Worm (Caenorhabditis elegans) whole organism, young adult: ENCODE results near the gene dnj-3.

Experiments used
- B0019.2 ChIP-seq: fragments of 200-800 bp; sonication (Bioruptor generic); conservative IDR thresholded peaks from 2 replicates; pipeline ENCODE4 v1.3.6; 2022; ENCODE audit warnings: missing genetic modification reagents, missing genetic modification characterization, missing compliant biosample characterization
- C06A6.2 ChIP-seq: fragments of 200-800 bp; sonication (Bioruptor generic); conservative IDR thresholded peaks from 2 replicates; pipeline ENCODE4 v1.3.6; 2022; ENCODE audit warnings: missing genetic modification characterization, missing compliant biosample characterization
- C17E4.6 ChIP-seq: fragments of 200-800 bp; sonication (Bioruptor generic); IDR thresholded peaks from 2 replicates; pipeline ENCODE4 v1.3.6; 2022; ENCODE audit warnings: missing genetic modification reagents, missing genetic modification characterization, missing compliant biosample characterization
- F10E7.11 ChIP-seq: sonication (generic microtip); optimal IDR thresholded peaks from 2 replicates; lab custom pipeline; 2017; ENCODE audit warnings: mild to moderate bottlenecking, missing genetic modification characterization, moderate library complexity, missing compliant biosample characterization
- F33H1.4 ChIP-seq: fragments of 200-800 bp; sonication (Bioruptor generic); IDR thresholded peaks from 2 replicates; pipeline ENCODE4 v1.3.6; 2022; ENCODE audit warnings: missing genetic modification reagents, missing genetic modification characterization, missing compliant biosample characterization
- F37B4.10 ChIP-seq: fragments of 200-800 bp; sonication (Bioruptor generic); IDR thresholded peaks from 2 replicates; pipeline ENCODE4 v1.3.6; 2022; ENCODE audit warnings: missing genetic modification characterization, missing compliant biosample characterization
- F55B11.4 ChIP-seq: sonication (generic microtip); optimal IDR thresholded peaks from 2 replicates; lab custom pipeline; 2016; ENCODE audit warnings: missing compliant biosample characterization, missing genetic modification characterization, borderline replicate concordance; ENCODE audit not compliant: insufficient read depth
- F57C9.4 ChIP-seq: sonication (generic microtip); optimal IDR thresholded peaks from 2 replicates; lab custom pipeline; 2017; ENCODE audit warnings: mild to moderate bottlenecking, missing genetic modification characterization, missing compliant biosample characterization
- K11D2.4 ChIP-seq: fragments of 200-800 bp; sonication (Bioruptor generic); IDR thresholded peaks from 2 replicates; pipeline ENCODE4 v1.3.6; 2022; ENCODE audit warnings: missing genetic modification reagents, missing genetic modification characterization, missing compliant biosample characterization
- Y67H2A.10 ChIP-seq: fragments of 200-800 bp; sonication (Bioruptor generic); conservative IDR thresholded peaks from 2 replicates; pipeline ENCODE4 v1.3.6; 2022; ENCODE audit warnings: missing genetic modification reagents, missing genetic modification characterization, missing compliant biosample characterization
- Y95B8A.8 ChIP-seq: fragments of 200-800 bp; sonication (Bioruptor generic); IDR thresholded peaks from 2 replicates; pipeline ENCODE4 v1.3.6; 2022; ENCODE audit warnings: missing genetic modification reagents, missing genetic modification characterization, missing compliant biosample characterization
- akir-1 ChIP-seq: fragments of 200-800 bp; sonication (Bioruptor generic); optimal IDR thresholded peaks from 2 replicates; lab custom pipeline; 2018; ENCODE audit warnings: mild to moderate bottlenecking, missing genetic modification characterization, moderate library complexity, missing compliant biosample characterization
- ama-1 ChIP-seq, 3 experiments: fragments of 150-350 bp in 1 of 3; sonication (generic microtip) in 2 of 3; optimal IDR thresholded peaks; 2 replicates each; lab custom pipeline; 2014 to 2018; ENCODE audit warnings: missing biosample characterization in 2 of 3, missing genetic modification characterization in 2 of 3, missing genetic modification reagents in 2 of 3
- attf-6 ChIP-seq: fragments of 200-800 bp; sonication (Bioruptor generic); IDR thresholded peaks from 2 replicates; pipeline ENCODE4 v1.3.6; 2022; ENCODE audit warnings: missing genetic modification reagents, missing genetic modification characterization, missing compliant biosample characterization
- bed-1 ChIP-seq: fragments of 200-800 bp; sonication (Bioruptor generic); IDR thresholded peaks from 2 replicates; pipeline ENCODE4 v1.3.6; 2022; ENCODE audit warnings: missing genetic modification reagents, missing genetic modification characterization, missing compliant biosample characterization
- ceh-40 ChIP-seq: fragments of 200-800 bp; sonication (Bioruptor generic); IDR thresholded peaks from 2 replicates; pipeline ENCODE4 v1.3.6; 2022; ENCODE audit warnings: missing genetic modification characterization, missing compliant biosample characterization
- chd-7 ChIP-seq: sonication (generic microtip); optimal IDR thresholded peaks from 2 replicates; lab custom pipeline; 2016; ENCODE audit warnings: mild to moderate bottlenecking, missing genetic modification characterization, moderate library complexity, missing compliant biosample characterization
- die-1 ChIP-seq: sonication (generic microtip); optimal IDR thresholded peaks from 2 replicates; lab custom pipeline; 2016; ENCODE audit warnings: missing genotype, mild to moderate bottlenecking, missing genetic modification characterization, missing compliant biosample characterization
- dox-1 ChIP-seq: fragments of 200-800 bp; sonication (Bioruptor generic); IDR thresholded peaks from 2 replicates; pipeline ENCODE4 v1.3.6; 2022; ENCODE audit warnings: missing genetic modification reagents, missing genetic modification characterization, missing compliant biosample characterization
- efl-1 ChIP-seq: fragments of 150-350 bp; optimal IDR thresholded peaks from 2 replicates; lab custom pipeline; 2014; ENCODE audit warnings: missing biosample characterization, missing genetic modification reagents, missing genetic modification characterization
- egl-18 ChIP-seq: fragments of 200-800 bp; sonication (Bioruptor generic); IDR thresholded peaks from 2 replicates; pipeline ENCODE4 v1.3.6; 2022; ENCODE audit warnings: missing genetic modification reagents, missing genetic modification characterization, missing compliant biosample characterization
- egrh-3 ChIP-seq: fragments of 200-800 bp; sonication (Bioruptor generic); IDR thresholded peaks from 2 replicates; pipeline ENCODE4 v1.3.6; 2022; ENCODE audit warnings: missing genetic modification reagents, missing genetic modification characterization, missing compliant biosample characterization
- ets-4 ChIP-seq: fragments of 200-800 bp; sonication (Bioruptor generic); optimal IDR thresholded peaks from 2 replicates; lab custom pipeline; 2018; ENCODE audit warnings: mild to moderate bottlenecking, missing genetic modification characterization, missing compliant biosample characterization
- hmg-1.2 ChIP-seq: fragments of 200-800 bp; sonication (Bioruptor generic); IDR thresholded peaks from 2 replicates; pipeline ENCODE4 v1.3.6; 2022; ENCODE audit warnings: missing genetic modification reagents, missing genetic modification characterization, missing compliant biosample characterization
- madf-3 ChIP-seq: fragments of 200-800 bp; sonication (Bioruptor generic); IDR thresholded peaks from 2 replicates; pipeline ENCODE4 v1.3.6; 2022; ENCODE audit warnings: missing genetic modification reagents, missing genetic modification characterization, missing compliant biosample characterization
- mes-4 ChIP-seq: sonication (generic microtip); optimal IDR thresholded peaks from 2 replicates; lab custom pipeline; 2016; ENCODE audit warnings: missing genotype, missing genetic modification characterization, missing compliant biosample characterization
- nfya-1 ChIP-seq: sonication (generic microtip); optimal IDR thresholded peaks from 2 replicates; lab custom pipeline; 2017; ENCODE audit warnings: antibody characterized with exemption, missing compliant biosample characterization, missing genetic modification characterization, borderline replicate concordance; ENCODE audit not compliant: insufficient read depth
- nfya-2 ChIP-seq: fragments of 200-800 bp; sonication (Bioruptor generic); IDR thresholded peaks from 2 replicates; pipeline ENCODE4 v1.3.6; 2022; ENCODE audit warnings: missing genetic modification reagents, missing genetic modification characterization, missing compliant biosample characterization
- rec-8 ChIP-seq, 2 experiments: sonication (generic microtip); optimal IDR thresholded peaks; 2 replicates each; lab custom pipeline; 2016; ENCODE audit warnings: mild to moderate bottlenecking in 2 of 2, missing genetic modification characterization in 2 of 2, missing genetic modification reagents in 2 of 2, missing genotype in 2 of 2, missing biosample characterization in 1 of 2, missing compliant biosample characterization in 1 of 2, moderate library complexity in 1 of 2
- sdz-38 ChIP-seq: sonication (generic microtip); optimal IDR thresholded peaks from 2 replicates; lab custom pipeline; 2016; ENCODE audit warnings: missing genotype, missing genetic modification characterization, missing compliant biosample characterization
- sea-2 ChIP-seq: fragments of 200-800 bp; sonication (Bioruptor generic); IDR thresholded peaks from 2 replicates; pipeline ENCODE4 v1.3.6; 2022; ENCODE audit warnings: missing genetic modification characterization, missing compliant biosample characterization
- snpc-3.4 ChIP-seq: sonication (generic microtip); optimal IDR thresholded peaks from 2 replicates; lab custom pipeline; 2017; ENCODE audit warnings: missing genetic modification characterization, mild to moderate bottlenecking, missing compliant biosample characterization, antibody characterized with exemption, moderate library complexity, missing genotype, missing genetic modification reagents
- snpc-4 ChIP-seq, 5 experiments: fragments of 150-350 bp in 1 of 5; sonication (generic microtip) in 4 of 5; optimal IDR thresholded peaks; 2 replicates each; lab custom pipeline; 2014 to 2018; ENCODE audit warnings: missing genetic modification characterization in 5 of 5, missing biosample characterization in 3 of 5, antibody characterized with exemption in 2 of 5, mild to moderate bottlenecking in 2 of 5, missing compliant biosample characterization in 2 of 5, missing genotype in 2 of 5, moderate library complexity in 2 of 5, missing genetic modification reagents in 1 of 5
- sptf-2 ChIP-seq: fragments of 200-800 bp; sonication (Bioruptor generic); optimal IDR thresholded peaks from 2 replicates; lab custom pipeline; 2018; ENCODE audit warnings: mild to moderate bottlenecking, missing genetic modification characterization, missing compliant biosample characterization
- tlf-1 ChIP-seq: fragments of 200-800 bp; sonication (Bioruptor generic); optimal IDR thresholded peaks from 2 replicates; lab custom pipeline; 2018; ENCODE audit warnings: mild to moderate bottlenecking, missing genetic modification characterization, missing compliant biosample characterization
- unc-62 ChIP-seq: fragments of 150-350 bp; optimal IDR thresholded peaks from 2 replicates; lab custom pipeline; 2014; ENCODE audit warnings: missing biosample characterization, missing genetic modification reagents, missing genetic modification characterization

dnj-3 gene

DNA sequence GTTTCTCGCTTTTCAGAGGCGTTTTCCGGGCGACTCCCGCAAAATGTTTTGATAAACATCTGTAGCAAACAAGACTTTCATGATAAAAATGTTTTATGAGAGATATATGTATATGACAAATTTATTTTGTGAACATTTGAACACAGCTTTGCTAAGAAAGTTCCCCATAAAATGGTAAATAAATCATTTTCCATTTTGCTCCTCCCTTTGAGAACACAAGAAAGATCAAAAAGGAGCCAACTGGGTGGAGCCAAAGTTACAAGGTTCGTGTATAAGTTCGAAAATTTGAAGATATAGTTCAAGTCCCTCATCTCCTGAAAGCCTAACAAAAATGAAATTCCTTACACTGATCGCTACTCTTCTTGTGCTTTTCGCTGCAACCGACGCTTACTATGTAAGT, 22.0 kb downstream of the dnj-3 start, which contains the start of gene C01G10.17:
Gene C01G10.17, plus strand, starts transcription at position 301 of the 400 bp plus-strand sequence.
- TF ChIP-seq die-1 (tag; lab: Kevin White, UChicago), result no peak
- no peak for TF ChIP-seq F55B11.4 (tag; lab: Kevin White, UChicago)
- no peak for TF ChIP-seq attf-6 (GFP tag; lab: Robert Waterston, UW)
- TF ChIP-seq hmg-1.2 (GFP tag; lab: Robert Waterston, UW), result no peak
- no peak for TF ChIP-seq F37B4.10 (GFP tag; lab: Robert Waterston, UW)
- TF ChIP-seq C06A6.2, result no peak
- no peak for TF ChIP-seq F10E7.11 (tag; lab: Kevin White, UChicago)
- no peak for TF ChIP-seq egrh-3
- TF ChIP-seq F33H1.4 (GFP tag; lab: Robert Waterston, UW), result no peak
- TF ChIP-seq mes-4 (tag; lab: Kevin White, UChicago), result no peak

- TF ChIP-seq tlf-1, result no peak
- TF ChIP-seq sdz-38 (tag; lab: Kevin White, UChicago), result no peak
- no peak for TF ChIP-seq B0019.2
- TF ChIP-seq K11D2.4, result no peak
- no peak for TF ChIP-seq snpc-4 (GFP tag; optimal IDR thresholded peaks at IDR 0.05; lab: Kevin White, UChicago)
- TF ChIP-seq snpc-4 (tag; optimal IDR thresholded peaks at IDR 0.05; lab: Kevin White, UChicago), result no peak
- TF ChIP-seq efl-1, result no peak
- TF ChIP-seq rec-8 (tag; optimal IDR thresholded peaks at IDR 0.05; lab: Kevin White, UChicago), result no peak
- no peak for TF ChIP-seq bed-1 (GFP tag; lab: Robert Waterston, UW)
- TF ChIP-seq ama-1 (optimal IDR thresholded peaks at IDR 0.05; lab: Kevin White, UChicago), result no peak
- TF ChIP-seq ama-1 (GFP tag; optimal IDR thresholded peaks at IDR 0.05; lab: Kevin White, UChicago), result no peak
- TF ChIP-seq F57C9.4, result no peak
- TF ChIP-seq ceh-40 (GFP tag; lab: Robert Waterston, UW), result no peak
- TF ChIP-seq Y67H2A.10 (GFP tag; lab: Robert Waterston, UW), result no peak
Observed at ce11 chrV:15092666-15093065, 24.2 kb downstream of the dnj-3 start, which contains the start of gene txt-12. txt-12 (plus strand) TSS chrV:15092966.

DNA sequence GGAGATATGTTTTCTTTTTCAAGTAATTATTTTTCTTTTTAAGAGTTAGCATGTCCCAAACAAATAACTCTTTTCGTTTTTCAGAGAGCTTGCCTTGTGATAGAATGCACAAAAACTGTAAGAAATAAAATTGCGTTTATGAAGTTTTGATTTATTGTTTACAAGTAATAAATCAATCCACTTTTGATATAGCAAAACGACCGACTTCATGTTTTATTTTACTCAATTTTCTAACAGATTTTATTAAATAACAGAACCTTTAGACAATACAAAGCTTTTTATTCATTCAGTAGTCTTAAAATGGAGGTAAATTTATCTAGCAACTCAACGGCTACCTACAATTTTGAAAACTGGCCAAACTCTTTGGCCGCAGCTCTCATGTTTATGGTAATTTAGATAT, 26.3 kb downstream of the dnj-3 start, which contains the start of gene srx-78:
Gene srx-78, plus strand, starts transcription at position 301 of the 400 bp plus-strand sequence.
- TF ChIP-seq madf-3 (GFP tag; lab: Robert Waterston, UW) (no peak), egl-18 (GFP tag; lab: Robert Waterston, UW) (no peak), akir-1 (GFP tag; lab: Kevin White, UChicago) (no peak), C06A6.2 (no peak), snpc-3.4 (tag; lab: Kevin White, UChicago) (no peak), unc-62 (GFP tag; lab: Kevin White, UChicago) (no peak), attf-6 (GFP tag; lab: Robert Waterston, UW) (no peak), C17E4.6 (GFP tag; lab: Robert Waterston, UW) (no peak), efl-1 (no peak), chd-7 (tag; lab: Kevin White, UChicago) (no peak), nfya-2 (GFP tag; lab: Robert Waterston, UW) (no peak), ets-4 (no peak), Y95B8A.8 (no peak), dox-1 (no peak), sea-2 (no peak), K11D2.4 (no peak), sptf-2 (GFP tag; lab: Kevin White, UChicago) (no peak), nfya-1 (tag; lab: Kevin White, UChicago) (no peak)
